Fruit fly (Drosophila melanogaster) whole organism, embryonic: ENCODE results near the gene CG45307.

Experiments used
- D19B ChIP-seq: fragments of 200-800 bp; sonication (Bioruptor generic); optimal IDR thresholded peaks from 2 replicates; lab custom pipeline; 2017; ENCODE audit warnings: missing biosample characterization, mild to moderate bottlenecking, missing genetic modification characterization
- rib ChIP-seq: fragments of 200-800 bp; sonication (Bioruptor generic); IDR thresholded peaks from 2 replicates; pipeline ENCODE4 v1.3.6; 2022; ENCODE audit warnings: missing biosample characterization, missing genetic modification characterization

DNA sequence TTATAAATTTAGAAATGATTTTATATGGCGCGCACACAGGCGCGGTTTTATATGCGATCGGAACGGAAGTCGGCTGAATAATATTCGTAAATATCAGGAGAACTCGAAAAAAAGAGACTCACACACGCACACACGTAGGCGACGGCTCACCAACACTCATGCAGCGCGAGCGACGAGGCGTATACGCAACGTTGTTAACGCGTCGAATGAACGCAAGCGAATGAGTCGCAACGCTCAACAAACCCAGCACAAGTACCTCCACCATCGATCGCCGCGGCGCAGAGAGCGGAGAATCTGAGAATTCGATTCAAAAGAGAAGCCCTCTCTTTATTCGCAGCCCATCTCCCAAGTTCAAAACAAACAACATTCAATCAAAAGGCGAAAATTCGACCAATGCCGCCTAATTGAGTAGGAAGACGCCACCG, 16.3 kb downstream of the CG45307 start:
- peak; percentile 88; the same call in 1 of the 2 replicates for TF ChIP-seq rib (GFP tag; lab: Robert Waterston, UW)
- TF ChIP-seq D19B (GFP tag; lab: Kevin White, UChicago), result no peak
